Worm (Caenorhabditis elegans) whole organism, L2 larva: Measurements from ENCODE around the gene gtl-1.

Experiments used
- ama-1 ChIP-seq: fragments of 150-350 bp; optimal IDR thresholded peaks from 2 replicates; lab custom pipeline; 2018; ENCODE audit warnings: inconsistent platforms
- unc-62 ChIP-seq: fragments of 150-350 bp; optimal IDR thresholded peaks from 2 replicates; lab custom pipeline; 2014; ENCODE audit warnings: missing biosample characterization, missing genetic modification reagents, missing genetic modification characterization

ce11 chrIV:11231376-11231775 is 28.0 kb downstream of the gtl-1 start:
- TF ChIP-seq unc-62 = no peak
- no peak for TF ChIP-seq ama-1 (lab: Kevin White, UChicago)
